Worm (Caenorhabditis elegans): ENCODE data around the gene dli-1.

- TF ChIP-seq daf-8 (GFP tag; IDR thresholded peaks at IDR 0.05) (no peak), snpc-1.2 (GFP tag; IDR thresholded peaks at IDR 0.05) (no peak), nhr-77 (tag; optimal IDR thresholded peaks at IDR 0.05) (no peak), mdl-1 (tag; optimal IDR thresholded peaks at IDR 0.05) (no peak), nhr-25 (tag; optimal IDR thresholded peaks at IDR 0.05; ENCODE audit: borderline replicate concordance, insufficient read depth) (no peak), fkh-10 (GFP tag; optimal IDR thresholded peaks at IDR 0.05) (no peak), ceh-62 (tag; optimal IDR thresholded peaks at IDR 0.05) (no peak), hmg-1.1 (GFP tag; IDR thresholded peaks at IDR 0.05) (no peak), fos-1 (tag; optimal IDR thresholded peaks at IDR 0.05) (no peak), pha-4 (GFP tag; IDR thresholded peaks at IDR 0.05) (no peak), pha-4 (tag; optimal IDR thresholded peaks at IDR 0.05) (no peak), nhr-28 (tag; optimal IDR thresholded peaks at IDR 0.05) (no peak), snpc-4 (tag; optimal IDR thresholded peaks at IDR 0.05) (no peak), ama-1 (optimal IDR thresholded peaks at IDR 0.05) (no peak), egl-43 (GFP tag; IDR thresholded peaks at IDR 0.05) (no peak)
These were observed 39.3 kb downstream of the dli-1 start, which contains the start of gene scl-3 for ce11 chrIV:13059284-13059683.

Data from whole organism, L4 larva.